Worm (Caenorhabditis elegans) whole organism, L4/young adult: ENCODE measurements around the gene Y24D9A.7.

Source experiments
- W03F9.2 ChIP-seq: fragments of 150-350 bp; optimal IDR thresholded peaks from 2 replicates; lab custom pipeline; 2014; ENCODE audit warnings: missing biosample characterization, missing genetic modification characterization
- dao-5 ChIP-seq: sonication (generic microtip); optimal IDR thresholded peaks from 2 replicates; lab custom pipeline; 2016; ENCODE audit warnings: missing genotype, missing genetic modification characterization, moderate library complexity, missing compliant biosample characterization
- him-1 ChIP-seq: sonication (generic microtip); optimal IDR thresholded peaks from 2 replicates; lab custom pipeline; 2016; ENCODE audit warnings: missing genotype, missing genetic modification reagents, missing genetic modification characterization, missing compliant biosample characterization

The Y24D9A.7 gene

DNA sequence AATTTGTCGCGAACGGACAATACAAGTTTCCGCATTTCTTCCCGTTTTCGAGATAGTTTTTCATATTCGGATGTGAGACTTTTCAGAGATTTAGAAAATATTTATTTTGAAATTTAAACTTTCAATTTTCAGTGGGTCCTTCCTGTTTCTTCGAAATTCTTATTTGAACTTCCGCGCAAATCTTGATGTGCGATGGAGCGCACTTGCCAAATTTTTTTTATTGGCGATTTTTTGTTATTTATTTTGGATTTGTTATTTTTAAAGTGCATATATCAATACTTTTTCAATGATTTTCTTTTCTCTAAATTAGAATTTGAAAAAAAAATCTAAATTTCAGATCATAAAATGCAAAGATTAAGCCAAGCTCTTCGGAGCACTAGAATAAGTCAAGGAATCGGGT is 47.7 kb downstream of the Y24D9A.7 start, which contains the start of gene sars-2:
Gene sars-2 (plus strand): TSS at position 341 of the 400 bp plus-strand sequence.
- TF ChIP-seq W03F9.2 (no peak), him-1 (no peak), dao-5 (no peak)

DNA sequence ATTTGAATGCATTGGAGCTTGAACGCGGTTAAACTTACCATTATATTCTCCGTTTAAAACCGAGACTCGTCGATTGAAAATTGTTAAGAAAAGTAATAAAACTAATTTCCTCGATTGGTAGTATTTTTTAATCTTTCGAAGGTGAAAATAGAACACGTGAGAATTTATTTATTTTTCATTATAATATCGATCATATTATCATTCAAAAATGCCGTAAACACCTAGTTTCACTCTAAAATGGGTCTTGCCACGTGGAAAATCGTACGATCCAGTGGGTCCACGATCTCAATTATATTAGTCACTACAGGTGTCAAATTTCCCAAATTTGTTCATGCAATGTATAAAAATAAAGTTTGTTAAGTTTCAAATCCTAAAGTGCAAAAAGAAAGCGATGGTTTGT is 48.1 kb downstream of the Y24D9A.7 start, which contains the start of gene W03B1.9:
Gene W03B1.9 (minus strand): TSS at position 101 of the 400 bp plus-strand sequence.
- TF ChIP-seq him-1 = no peak
- no peak for TF ChIP-seq dao-5
- TF ChIP-seq W03F9.2 = no peak
